Fruit fly (Drosophila melanogaster) whole organism, prepupa: ENCODE results near the gene CG11309.

Experiments used
- CG6792 ChIP-seq: fragments of 200-800 bp; sonication (Bioruptor generic); optimal IDR thresholded peaks from 3 replicates; lab custom pipeline; 2016; ENCODE audit warnings: missing biosample characterization, missing genetic modification characterization
- CG8632 ChIP-seq: fragments of 200-800 bp; sonication (Bioruptor generic); optimal IDR thresholded peaks from 3 replicates; lab custom pipeline; 2016; ENCODE audit warnings: missing biosample characterization, missing genetic modification characterization
- vri ChIP-seq: fragments of 200-800 bp; sonication (Bioruptor generic); optimal IDR thresholded peaks from 3 replicates; lab custom pipeline; 2016; ENCODE audit warnings: missing biosample characterization, mild to moderate bottlenecking, missing genetic modification characterization

DNA sequence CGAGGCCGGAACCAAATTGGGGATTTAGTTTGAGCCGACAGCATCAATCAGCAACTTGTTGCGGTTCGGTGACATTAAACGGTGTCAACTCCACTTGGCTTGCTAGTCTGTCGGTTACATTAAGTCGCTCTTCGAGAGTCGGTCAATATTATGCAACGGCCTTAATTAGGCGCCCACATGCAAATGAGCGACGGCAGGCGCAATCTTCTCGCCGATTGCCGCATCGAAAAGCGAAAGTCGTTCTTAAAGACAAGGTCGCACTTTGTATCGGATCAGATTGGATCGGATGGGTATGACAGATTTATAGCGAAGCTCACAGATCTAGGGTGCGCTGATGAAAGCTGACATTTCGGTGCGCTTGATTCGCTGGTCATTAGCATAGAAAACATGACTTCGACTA lies 13.4 kb downstream of the CG11309 start:
- TF ChIP-seq vri (no peak), CG6792 (GFP tag; lab: Kevin White, UChicago) (no peak), CG8632 (GFP tag; lab: Kevin White, UChicago) (no peak)
